Fruit fly (Drosophila melanogaster): ENCODE results near the gene CG6592.
A peak's percentile ranks its signal among the peaks of the same experiment; 100 is the strongest.

DNA sequence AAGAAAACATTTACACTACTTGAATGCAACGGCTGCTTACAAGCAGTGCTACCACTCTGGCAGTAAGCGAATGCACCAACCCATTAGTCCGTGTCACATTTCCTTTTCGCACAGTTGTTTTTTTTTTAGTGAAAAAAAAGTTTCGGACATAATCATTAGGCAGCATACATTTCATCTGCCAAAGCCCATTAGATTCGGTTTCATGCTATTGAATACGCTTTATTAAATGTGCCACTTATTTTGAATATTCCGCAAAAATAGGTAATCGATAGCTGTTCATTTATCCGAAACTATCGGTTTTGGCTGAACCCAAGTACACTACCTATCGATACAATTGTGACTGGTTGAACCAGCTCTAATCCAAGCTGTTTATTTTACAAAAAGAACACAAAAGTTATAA lies 4.7 kb upstream of the CG6592 start, which contains the start of gene tant:
- peak; percentile 52 to 62 for TF ChIP-seq CTCF (optimal IDR thresholded peaks at IDR 0.05)
- TF ChIP-seq CG8478 (optimal IDR thresholded peaks at IDR 0.05), result no peak

Data from S2 (cell line).